Worm (Caenorhabditis elegans): Measurements from ENCODE around the gene ZK218.5.

DNA sequence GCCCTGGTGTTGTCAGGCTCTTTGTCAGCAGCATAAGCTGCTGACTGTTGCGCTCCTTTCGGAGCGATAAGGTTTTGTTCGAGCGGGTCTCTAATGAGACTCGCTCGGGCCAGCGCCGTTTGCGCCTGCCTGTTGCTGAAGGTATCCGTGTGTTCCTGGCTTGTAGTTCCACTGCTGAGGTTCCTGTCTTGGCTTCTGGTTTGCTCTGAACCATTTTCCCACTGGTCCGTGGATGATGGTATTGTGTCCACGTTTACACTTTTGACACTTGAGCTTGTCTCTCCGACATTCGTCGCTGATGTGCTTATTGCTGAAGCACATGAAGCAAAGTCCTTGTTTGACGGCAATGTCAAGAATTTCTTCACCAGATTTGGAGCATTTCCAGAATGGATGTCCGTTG is 50.4 kb downstream of the ZK218.5 start:
- TF ChIP-seq him-1 (tag; optimal IDR thresholded peaks at IDR 0.05) (no peak), W03F9.2 (tag; optimal IDR thresholded peaks at IDR 0.05) (no peak), dao-5 (tag; optimal IDR thresholded peaks at IDR 0.05) (no peak)
